Worm (Caenorhabditis elegans) whole organism, late embryonic: ENCODE measurements around the gene frpr-18.

Experiments used
- C08G9.2 ChIP-seq: sonication (generic microtip); optimal IDR thresholded peaks from 2 replicates; lab custom pipeline; 2016; ENCODE audit warnings: mild to moderate bottlenecking, missing genetic modification characterization, moderate library complexity, missing compliant biosample characterization
- fax-1 ChIP-seq: sonication (generic microtip); optimal IDR thresholded peaks from 2 replicates; lab custom pipeline; 2016; ENCODE audit warnings: missing genotype, missing genetic modification characterization, missing compliant biosample characterization

ce11 chrV:6842437-6842836 lies 27.7 kb upstream of the frpr-18 start, which contains the start of gene T15B7.1:
- TF ChIP-seq fax-1 (no peak), C08G9.2 (tag; lab: Kevin White, UChicago) (no peak)
